Worm (Caenorhabditis elegans) whole organism, L4 larva: ENCODE results near the gene F21D9.3.

ENCODE experiments used
- F37D6.2 ChIP-seq: sonication (generic microtip); optimal IDR thresholded peaks from 2 replicates; lab custom pipeline; 2016; ENCODE audit warnings: mild to moderate bottlenecking, missing genetic modification characterization, missing compliant biosample characterization
- R02D3.7 ChIP-seq: fragments of 150-350 bp; sonication (generic microtip); optimal IDR thresholded peaks from 3 replicates; lab custom pipeline; 2014; ENCODE audit warnings: missing biosample characterization, missing genetic modification characterization
- Y48G9A.11 ChIP-seq: fragments of 200-800 bp; sonication (Bioruptor generic); IDR thresholded peaks from 2 replicates; pipeline ENCODE4 v1.3.6; 2022; ENCODE audit warnings: missing genetic modification reagents, missing genetic modification characterization, missing compliant biosample characterization
- mxl-3 ChIP-seq: fragments of 200-800 bp; sonication (Bioruptor generic); optimal IDR thresholded peaks from 2 replicates; lab custom pipeline; 2018; ENCODE audit warnings: mild to moderate bottlenecking, missing genetic modification characterization, missing compliant biosample characterization
- unc-130 ChIP-seq: sonication (generic microtip); optimal IDR thresholded peaks from 2 replicates; lab custom pipeline; 2016; ENCODE audit warnings: missing genetic modification reagents, missing genetic modification characterization, missing compliant biosample characterization
- vab-7 ChIP-seq: fragments of 200-800 bp; sonication (Bioruptor generic); IDR thresholded peaks from 2 replicates; pipeline ENCODE4 v1.3.6; 2022; ENCODE audit warnings: missing genetic modification reagents, missing genetic modification characterization, missing compliant biosample characterization
- ztf-11 ChIP-seq: fragments of 150-350 bp; optimal IDR thresholded peaks from 2 replicates; lab custom pipeline; 2014; ENCODE audit warnings: missing biosample characterization, missing genetic modification characterization

DNA sequence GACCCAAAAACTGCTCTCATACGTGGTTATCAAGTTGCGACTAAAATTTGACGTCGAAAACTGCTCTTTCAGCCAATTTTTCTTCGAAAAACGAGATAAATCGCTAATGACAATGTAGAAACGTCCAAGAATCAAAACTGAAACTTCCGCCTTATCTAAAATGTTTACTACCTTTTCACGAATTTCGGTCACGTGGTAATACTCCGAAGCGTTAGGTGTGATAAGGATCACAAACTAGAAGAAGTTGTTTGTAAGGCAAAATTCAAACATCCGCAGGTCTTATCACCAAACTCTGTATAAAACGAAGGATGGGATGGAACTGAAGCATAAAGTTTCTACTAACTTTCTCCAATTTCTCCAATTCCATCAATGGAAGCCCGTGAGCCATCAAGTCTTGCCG, 27.1 kb downstream of the F21D9.3 start, which contains the start of gene sqst-3:
- TF ChIP-seq R02D3.7, result no peak
- no peak for TF ChIP-seq mxl-3 (GFP tag; lab: Kevin White, UChicago)
- TF ChIP-seq unc-130 (GFP tag; lab: Kevin White, UChicago), result no peak
- no peak for TF ChIP-seq Y48G9A.11 (GFP tag; lab: Robert Waterston, UW)
- no peak for TF ChIP-seq ztf-11 (tag; lab: Kevin White, UChicago)
- no peak for TF ChIP-seq F37D6.2 (tag; lab: Kevin White, UChicago)
- TF ChIP-seq vab-7 (GFP tag; lab: Robert Waterston, UW), result no peak
